Fruit fly (Drosophila melanogaster) whole organism, wandering third instar larva: Measurements from ENCODE around the gene ppk24.

ENCODE experiments used
- CG32264 ChIP-seq: fragments of 200-800 bp; sonication (Bioruptor generic); optimal IDR thresholded peaks from 2 replicates; lab custom pipeline; 2016; ENCODE audit warnings: missing biosample characterization, missing genetic modification characterization
- CrebA ChIP-seq: fragments of 200-800 bp; sonication (Bioruptor generic); optimal IDR thresholded peaks from 2 replicates; lab custom pipeline; 2016; ENCODE audit warnings: missing biosample characterization, mild to moderate bottlenecking, missing genetic modification characterization, borderline replicate concordance
- Dfd ChIP-seq: fragments of >200 bp; optimal IDR thresholded peaks from 2 replicates; lab custom pipeline; 2017; ENCODE audit warnings: missing biosample characterization, missing genetic modification characterization
- Dif ChIP-seq: fragments of 200-275, 200-300 bp; sonication (Bioruptor generic); optimal IDR thresholded peaks from 2 replicates; lab custom pipeline; 2018; ENCODE audit warnings: missing biosample characterization, missing genetic modification characterization; ENCODE audit not compliant: partially characterized antibody
- GATAd ChIP-seq: sonication (Bioruptor generic); optimal IDR thresholded peaks from 2 replicates; lab custom pipeline; 2016; ENCODE audit warnings: missing biosample characterization, missing genetic modification characterization
- HLH106 ChIP-seq: fragments of 200-800 bp; optimal IDR thresholded peaks from 3 replicates; lab custom pipeline; 2019; ENCODE audit warnings: missing biosample characterization, mild to moderate bottlenecking, missing genetic modification characterization, moderate library complexity
- Hnf4 ChIP-seq: fragments of 200-800 bp; sonication (Bioruptor generic); optimal IDR thresholded peaks from 2 replicates; lab custom pipeline; 2016; ENCODE audit warnings: missing biosample characterization, mild to moderate bottlenecking, missing genetic modification characterization
- Hr83 ChIP-seq: fragments of 200-300 bp; sonication (Bioruptor generic); optimal IDR thresholded peaks from 2 replicates; lab custom pipeline; 2016; ENCODE audit warnings: missing biosample characterization, mild to moderate bottlenecking, missing genetic modification characterization, moderate library complexity; ENCODE audit not compliant: poor library complexity, severe bottlenecking
- Jra ChIP-seq: sonication (Bioruptor generic); optimal IDR thresholded peaks from 2 replicates; lab custom pipeline; 2016; ENCODE audit warnings: missing biosample characterization, missing genetic modification characterization
- Mio ChIP-seq: sonication (Bioruptor generic); optimal IDR thresholded peaks from 2 replicates; lab custom pipeline; 2016; ENCODE audit warnings: missing biosample characterization, missing genetic modification characterization
- OdsH ChIP-seq: fragments of 200-800 bp; sonication (Bioruptor generic); optimal IDR thresholded peaks from 2 replicates; lab custom pipeline; 2016; ENCODE audit warnings: missing biosample characterization, mild to moderate bottlenecking, missing genetic modification characterization
- Sp1 ChIP-seq: fragments of 200-800 bp; sonication (Bioruptor generic); optimal IDR thresholded peaks from 3 replicates; lab custom pipeline; 2019; ENCODE audit warnings: missing biosample characterization, mild to moderate bottlenecking, missing genetic modification characterization, moderate library complexity
- br ChIP-seq: fragments of 200-800 bp; sonication (Bioruptor generic); optimal IDR thresholded peaks from 2 replicates; lab custom pipeline; 2016; ENCODE audit warnings: missing biosample characterization, missing genetic modification characterization
- brk ChIP-seq: fragments of 200-800 bp; sonication (Bioruptor generic); optimal IDR thresholded peaks from 2 replicates; lab custom pipeline; 2016; ENCODE audit warnings: missing biosample characterization, mild to moderate bottlenecking, missing genetic modification characterization
- dl ChIP-seq, 2 experiments: fragments of 175-275, 200-275 bp in 1 of 2; fragments of 200-275 bp in 1 of 2; sonication (Bioruptor generic); optimal IDR thresholded peaks; lab custom pipeline; 2018; ENCODE audit warnings: mild to moderate bottlenecking in 2 of 2, missing biosample characterization in 2 of 2, missing genetic modification characterization in 2 of 2, moderate library complexity in 2 of 2; ENCODE audit not compliant: partially characterized antibody in 2 of 2, insufficient read depth in 1 of 2
- ey ChIP-seq: fragments of 200-800 bp; sonication (Bioruptor generic); optimal IDR thresholded peaks from 2 replicates; lab custom pipeline; 2016; ENCODE audit warnings: missing biosample characterization, missing genetic modification characterization
- foxo ChIP-seq, 2 experiments: fragments of 200-800 bp; sonication (Bioruptor generic); optimal IDR thresholded peaks; 2 replicates in 1 of 2; 3 replicates in 1 of 2; lab custom pipeline; 2016 to 2017; ENCODE audit warnings: missing biosample characterization in 2 of 2, missing genetic modification characterization in 2 of 2
- fru ChIP-seq: fragments of 200-800 bp; sonication (Bioruptor generic); optimal IDR thresholded peaks from 3 replicates; lab custom pipeline; 2016; ENCODE audit warnings: missing biosample characterization, mild to moderate bottlenecking, missing genetic modification characterization
- h ChIP-seq: fragments of 200-800 bp; sonication (Bioruptor generic); optimal IDR thresholded peaks from 3 replicates; lab custom pipeline; 2016; ENCODE audit warnings: missing biosample characterization, mild to moderate bottlenecking, missing genetic modification characterization
- jim ChIP-seq: fragments of 175-275, 200-325 bp; sonication (Bioruptor generic); optimal IDR thresholded peaks from 2 replicates; lab custom pipeline; 2016; ENCODE audit warnings: missing biosample characterization, mild to moderate bottlenecking, missing genetic modification characterization
- lola ChIP-seq: fragments of >200 bp; optimal IDR thresholded peaks from 2 replicates; lab custom pipeline; 2017; ENCODE audit warnings: missing biosample characterization, missing genetic modification characterization
- pan ChIP-seq: fragments of >200 bp; optimal IDR thresholded peaks from 2 replicates; lab custom pipeline; 2017
- psq ChIP-seq: fragments of 200-800 bp; sonication (Bioruptor generic); optimal IDR thresholded peaks from 3 replicates; lab custom pipeline; 2017; ENCODE audit warnings: missing biosample characterization, mild to moderate bottlenecking, missing genetic modification characterization, moderate library complexity
- rgr ChIP-seq: fragments of 200-800 bp; sonication (Bioruptor generic); optimal IDR thresholded peaks from 3 replicates; lab custom pipeline; 2016; ENCODE audit warnings: missing biosample characterization, mild to moderate bottlenecking, missing genetic modification characterization
- sv ChIP-seq: fragments of 200-800 bp; sonication (Bioruptor generic); optimal IDR thresholded peaks from 3 replicates; lab custom pipeline; 2016; ENCODE audit warnings: missing biosample characterization, missing genetic modification characterization
- tai ChIP-seq: sonication (Bioruptor generic); optimal IDR thresholded peaks from 2 replicates; lab custom pipeline; 2016; ENCODE audit warnings: missing biosample characterization, missing genetic modification characterization
- woc ChIP-seq: sonication (Bioruptor generic); optimal IDR thresholded peaks from 2 replicates; lab custom pipeline; 2016; ENCODE audit warnings: missing biosample characterization, mild to moderate bottlenecking, missing genetic modification characterization

Gene ppk24

dm6 chr3R:31285791-31286190, 20.3 kb downstream of the ppk24 start:
- TF ChIP-seq jim (GFP tag; lab: Kevin White, UChicago) (no peak), brk (GFP tag; lab: Kevin White, UChicago) (no peak), h (GFP tag; lab: Kevin White, UChicago) (no peak), sv (GFP tag; lab: Kevin White, UChicago) (no peak), foxo (GFP tag; optimal IDR thresholded peaks at IDR 0.05; lab: Kevin White, UChicago) (no peak), Hr83 (no peak), Dif (no peak), psq (GFP tag; lab: Kevin White, UChicago) (no peak), GATAd (GFP tag; lab: Kevin White, UChicago) (no peak), Mio (no peak), ey (GFP tag; lab: Kevin White, UChicago) (no peak), Jra (no peak), Dfd (GFP tag; lab: Kevin White, UChicago) (no peak)

dm6 chr3R:31287522-31287921, 22.0 kb downstream of the ppk24 start:
- TF ChIP-seq h (GFP tag; lab: Kevin White, UChicago) (peak; percentile 22), br (GFP tag; lab: Kevin White, UChicago) (peak; percentile 1), foxo (GFP tag; optimal IDR thresholded peaks at IDR 0.05; lab: Kevin White, UChicago) (peak in 1 of 2 experiments; percentile 11), HLH106 (tag; lab: Kevin White, UChicago) (no peak), Hnf4 (GFP tag; lab: Kevin White, UChicago) (no peak)
- TF ChIP-seq, all 38 proteins: peak for 3

dm6 chr3R:31290195-31290594, 24.7 kb downstream of the ppk24 start:
- TF ChIP-seq Sp1 (GFP tag; lab: Kevin White, UChicago) (no peak), tai (no peak), woc (GFP tag; lab: Kevin White, UChicago) (no peak), Mio (no peak), dl (GFP tag; optimal IDR thresholded peaks at IDR 0.05; lab: Kevin White, UChicago; ENCODE audit: insufficient read depth in 1 of 2, partially characterized antibody in 2 of 2) (no peak), CrebA (GFP tag; lab: Kevin White, UChicago) (no peak), pan (lab: Kevin White, UChicago) (no peak), OdsH (GFP tag; lab: Kevin White, UChicago) (no peak), lola (GFP tag; lab: Kevin White, UChicago) (no peak)

dm6 chr3R:31295694-31296093, 30.2 kb downstream of the ppk24 start:
- peak; percentile 17 for TF ChIP-seq ey (GFP tag; lab: Kevin White, UChicago)
- TF ChIP-seq foxo (GFP tag; optimal IDR thresholded peaks at IDR 0.05; lab: Kevin White, UChicago), result peak in 1 of 2 experiments; percentile 3
- peak; percentile 41 for TF ChIP-seq HLH106 (tag; lab: Kevin White, UChicago)
- TF ChIP-seq CrebA (GFP tag; lab: Kevin White, UChicago), result no peak
- TF ChIP-seq OdsH (GFP tag; lab: Kevin White, UChicago), result peak; percentile 22
- no peak for TF ChIP-seq dl (GFP tag; optimal IDR thresholded peaks at IDR 0.05; lab: Kevin White, UChicago; ENCODE audit: insufficient read depth in 1 of 2, partially characterized antibody in 2 of 2)
- TF ChIP-seq fru (GFP tag; lab: Kevin White, UChicago), result peak; percentile 8
- TF ChIP-seq rgr (GFP tag; lab: Kevin White, UChicago), result peak; percentile 21

dm6 chr3R:31296989-31297388, 31.5 kb downstream of the ppk24 start:
- TF ChIP-seq OdsH (GFP tag; lab: Kevin White, UChicago) (peak; percentile 52), jim (GFP tag; lab: Kevin White, UChicago) (no peak), ey (GFP tag; lab: Kevin White, UChicago) (peak; percentile 57), rgr (GFP tag; lab: Kevin White, UChicago) (peak; percentile 60), fru (GFP tag; lab: Kevin White, UChicago) (peak; percentile 55), foxo (GFP tag; optimal IDR thresholded peaks at IDR 0.05; lab: Kevin White, UChicago) (peak in 1 of 2 experiments; percentile 53), woc (GFP tag; lab: Kevin White, UChicago) (peak; percentile 24), psq (GFP tag; lab: Kevin White, UChicago) (peak; percentile 21), GATAd (GFP tag; lab: Kevin White, UChicago) (no peak), Sp1 (GFP tag; lab: Kevin White, UChicago) (peak; percentile 32), CG32264 (no peak), h (GFP tag; lab: Kevin White, UChicago) (peak; percentile 6), br (GFP tag; lab: Kevin White, UChicago) (peak; percentile 24), HLH106 (tag; lab: Kevin White, UChicago) (peak; percentile 32), CrebA (GFP tag; lab: Kevin White, UChicago) (no peak)
- TF ChIP-seq, all 38 proteins: peak for 11
